Worm (Caenorhabditis elegans) whole organism, L4 larva: ENCODE data around the gene art-1.

Source experiments
- D1046.2 ChIP-seq: fragments of 200-800 bp; sonication (Bioruptor generic); IDR thresholded peaks from 2 replicates; pipeline ENCODE4 v1.3.6; 2022; ENCODE audit warnings: missing genetic modification characterization, missing compliant biosample characterization
- F10B5.3 ChIP-seq: sonication (generic microtip); optimal IDR thresholded peaks from 2 replicates; lab custom pipeline; 2016; ENCODE audit warnings: mild to moderate bottlenecking, missing genetic modification characterization, missing compliant biosample characterization
- F26F4.8 ChIP-seq: fragments of 200-800 bp; sonication (Bioruptor generic); conservative IDR thresholded peaks from 2 replicates; pipeline ENCODE4 v1.3.6; 2022; ENCODE audit warnings: missing genetic modification characterization, missing compliant biosample characterization
- F44E2.7 ChIP-seq: fragments of 200-800 bp; sonication (Bioruptor generic); IDR thresholded peaks from 2 replicates; pipeline ENCODE4 v2.1.2; 2022; ENCODE audit warnings: missing genetic modification characterization, missing compliant biosample characterization
- F49E8.2 ChIP-seq: sonication (generic microtip); optimal IDR thresholded peaks from 2 replicates; lab custom pipeline; 2016; ENCODE audit warnings: missing compliant biosample characterization, mild to moderate bottlenecking, missing genetic modification characterization, borderline replicate concordance
- T26A8.4 ChIP-seq: fragments of 200-800 bp; sonication (Bioruptor generic); IDR thresholded peaks from 2 replicates; pipeline ENCODE4 v1.3.6; 2022; ENCODE audit warnings: missing genetic modification characterization, missing compliant biosample characterization
- Y105C5A.15 ChIP-seq: fragments of 200-800 bp; sonication (Bioruptor generic); IDR thresholded peaks from 2 replicates; pipeline ENCODE4 v1.3.6; 2022; ENCODE audit warnings: missing genetic modification characterization, missing compliant biosample characterization
- Y48G9A.11 ChIP-seq: fragments of 200-800 bp; sonication (Bioruptor generic); IDR thresholded peaks from 2 replicates; pipeline ENCODE4 v1.3.6; 2022; ENCODE audit warnings: missing genetic modification reagents, missing genetic modification characterization, missing compliant biosample characterization
- Y5F2A.4 ChIP-seq: fragments of 200-800 bp; sonication (Bioruptor generic); optimal IDR thresholded peaks from 2 replicates; lab custom pipeline; 2018; ENCODE audit warnings: mild to moderate bottlenecking, missing genetic modification characterization, missing compliant biosample characterization
- Y75B8A.6 ChIP-seq: fragments of 200-800 bp; sonication (Bioruptor generic); IDR thresholded peaks from 2 replicates; pipeline ENCODE4 v1.3.6; 2022; ENCODE audit warnings: missing genetic modification reagents, missing genetic modification characterization, missing compliant biosample characterization
- ZK337.2 ChIP-seq: fragments of 200-800 bp; sonication (Bioruptor generic); IDR thresholded peaks from 2 replicates; pipeline ENCODE4 v1.3.6; 2022; ENCODE audit warnings: missing genetic modification reagents, missing genetic modification characterization, missing compliant biosample characterization
- aly-2 ChIP-seq: sonication (generic microtip); optimal IDR thresholded peaks from 2 replicates; lab custom pipeline; 2018; ENCODE audit warnings: missing biosample characterization, missing genetic modification characterization
- ama-1 ChIP-seq: fragments of 150-350 bp; optimal IDR thresholded peaks from 2 replicates; lab custom pipeline; 2014; ENCODE audit warnings: inconsistent platforms, mixed read lengths
- attf-4 ChIP-seq: sonication (generic microtip); optimal IDR thresholded peaks from 3 replicates; lab custom pipeline; 2017; ENCODE audit warnings: missing biosample characterization, missing genetic modification characterization
- ceh-44 ChIP-seq: fragments of 200-800 bp; sonication (Bioruptor generic); IDR thresholded peaks from 2 replicates; pipeline ENCODE4 v1.3.6; 2022; ENCODE audit warnings: missing genetic modification reagents, missing genetic modification characterization, missing compliant biosample characterization
- ces-1 ChIP-seq: fragments of 150-350 bp; sonication (generic microtip); optimal IDR thresholded peaks from 4 replicates; lab custom pipeline; 2014; ENCODE audit warnings: missing biosample characterization, missing genetic modification reagents, missing genetic modification characterization
- daf-16 ChIP-seq, 3 experiments: sonication (generic microtip); optimal IDR thresholded peaks; 2 replicates each; lab custom pipeline; 2016 to 2017; ENCODE audit warnings: missing genetic modification characterization in 3 of 3, missing genetic modification reagents in 3 of 3, mild to moderate bottlenecking in 2 of 3, missing compliant biosample characterization in 2 of 3, missing biosample characterization in 1 of 3, moderate library complexity in 1 of 3
- daf-19 ChIP-seq: fragments of 200-800 bp; sonication (Bioruptor generic); conservative IDR thresholded peaks from 2 replicates; pipeline ENCODE4 v1.3.6; 2022; ENCODE audit warnings: missing genetic modification characterization, missing compliant biosample characterization
- daf-8 ChIP-seq: fragments of 200-800 bp; sonication (Bioruptor generic); IDR thresholded peaks from 2 replicates; pipeline ENCODE4 v1.3.6; 2022; ENCODE audit warnings: missing genetic modification characterization, missing compliant biosample characterization
- dpl-1 ChIP-seq: fragments of 150-350 bp; optimal IDR thresholded peaks from 2 replicates; lab custom pipeline; 2014; ENCODE audit warnings: missing biosample characterization, missing genetic modification reagents, missing genetic modification characterization
- duxl-1 ChIP-seq: sonication (generic microtip); optimal IDR thresholded peaks from 2 replicates; lab custom pipeline; 2016; ENCODE audit warnings: mild to moderate bottlenecking, missing genetic modification characterization, moderate library complexity, missing compliant biosample characterization; ENCODE audit not compliant: poor library complexity
- egl-27 ChIP-seq: sonication (generic microtip); optimal IDR thresholded peaks from 3 replicates; lab custom pipeline; 2017; ENCODE audit warnings: missing biosample characterization, missing genetic modification reagents, missing genetic modification characterization
- egl-43 ChIP-seq: fragments of 200-800 bp; sonication (Bioruptor generic); IDR thresholded peaks from 2 replicates; pipeline ENCODE4 v1.3.6; 2022; ENCODE audit warnings: missing genetic modification reagents, missing genetic modification characterization, missing compliant biosample characterization
- hif-1 ChIP-seq, 2 experiments: sonication (generic microtip); optimal IDR thresholded peaks; 2 replicates each; lab custom pipeline; 2016 to 2017; ENCODE audit warnings: missing compliant biosample characterization in 2 of 2, missing genetic modification characterization in 2 of 2, missing genetic modification reagents in 2 of 2, missing genotype in 2 of 2, mild to moderate bottlenecking in 1 of 2
- hlh-11 ChIP-seq: fragments of 200-800 bp; sonication (Bioruptor generic); optimal IDR thresholded peaks from 2 replicates; lab custom pipeline; 2018; ENCODE audit warnings: mild to moderate bottlenecking, missing genetic modification characterization, missing compliant biosample characterization
- hlh-30 ChIP-seq: sonication (generic microtip); optimal IDR thresholded peaks from 2 replicates; lab custom pipeline; 2017; ENCODE audit warnings: antibody characterized with exemption, mild to moderate bottlenecking, missing genetic modification characterization, missing compliant biosample characterization; ENCODE audit not compliant: insufficient read depth
- lim-7 ChIP-seq: fragments of 200-800 bp; sonication (Bioruptor generic); IDR thresholded peaks from 2 replicates; pipeline ENCODE4 v1.3.6; 2022; ENCODE audit warnings: missing genetic modification characterization, missing compliant biosample characterization
- lir-3 ChIP-seq: sonication (generic microtip); optimal IDR thresholded peaks from 2 replicates; lab custom pipeline; 2016; ENCODE audit warnings: mild to moderate bottlenecking, missing genetic modification characterization, missing compliant biosample characterization
- madf-9 ChIP-seq: fragments of 200-800 bp; sonication (Bioruptor generic); conservative IDR thresholded peaks from 2 replicates; pipeline ENCODE4 v1.3.6; 2022; ENCODE audit warnings: missing genetic modification reagents, missing genetic modification characterization, missing compliant biosample characterization
- mdl-1 ChIP-seq, 2 experiments: fragments of 150-350 bp in 1 of 2; sonication (generic microtip) in 1 of 2; optimal IDR thresholded peaks; 2 replicates each; lab custom pipeline; 2014 to 2017; ENCODE audit warnings: missing biosample characterization in 2 of 2, missing genetic modification characterization in 2 of 2
- mep-1 ChIP-seq: fragments of 150-350 bp; sonication (generic microtip); optimal IDR thresholded peaks from 3 replicates; lab custom pipeline; 2014; ENCODE audit warnings: missing biosample characterization, missing genetic modification characterization
- mes-2 ChIP-seq: sonication (generic microtip); optimal IDR thresholded peaks from 2 replicates; lab custom pipeline; 2016; ENCODE audit warnings: missing genotype, mild to moderate bottlenecking, missing genetic modification characterization, missing compliant biosample characterization; ENCODE audit not compliant: poor library complexity, severe bottlenecking
- mxl-2 ChIP-seq: fragments of 200-800 bp; sonication (Bioruptor generic); conservative IDR thresholded peaks from 2 replicates; pipeline ENCODE4 v1.3.6; 2022; ENCODE audit warnings: missing genetic modification reagents, missing genetic modification characterization, missing compliant biosample characterization
- mxl-3 ChIP-seq: fragments of 200-800 bp; sonication (Bioruptor generic); optimal IDR thresholded peaks from 2 replicates; lab custom pipeline; 2018; ENCODE audit warnings: mild to moderate bottlenecking, missing genetic modification characterization, missing compliant biosample characterization
- nhr-11 ChIP-seq: fragments of 150-350 bp; optimal IDR thresholded peaks from 2 replicates; lab custom pipeline; 2014; ENCODE audit warnings: missing biosample characterization, missing genetic modification characterization
- nhr-111 ChIP-seq: fragments of 200-800 bp; sonication (Bioruptor generic); optimal IDR thresholded peaks from 2 replicates; lab custom pipeline; 2018; ENCODE audit warnings: mild to moderate bottlenecking, missing genetic modification characterization, missing compliant biosample characterization
- nhr-6 ChIP-seq: fragments of 150-350 bp; optimal IDR thresholded peaks from 2 replicates; lab custom pipeline; 2014; ENCODE audit warnings: missing biosample characterization, missing genetic modification characterization
- saeg-2 ChIP-seq: fragments of 200-800 bp; sonication (Bioruptor generic); IDR thresholded peaks from 2 replicates; pipeline ENCODE4 v1.3.6; 2022; ENCODE audit warnings: missing genetic modification reagents, missing genetic modification characterization, missing compliant biosample characterization
- sdz-12 ChIP-seq: fragments of 200-800 bp; sonication (Bioruptor generic); optimal IDR thresholded peaks from 2 replicates; lab custom pipeline; 2018; ENCODE audit warnings: mild to moderate bottlenecking, missing genetic modification characterization, missing compliant biosample characterization
- set-16 ChIP-seq: fragments of 200-800 bp; sonication (Bioruptor generic); IDR thresholded peaks from 2 replicates; pipeline ENCODE4 v1.3.6; 2022; ENCODE audit warnings: missing genetic modification reagents, missing genetic modification characterization, missing compliant biosample characterization
- skn-1 ChIP-seq: fragments of 150-350 bp; optimal IDR thresholded peaks from 2 replicates; lab custom pipeline; 2014; ENCODE audit warnings: missing biosample characterization, missing genetic modification characterization
- spr-1 ChIP-seq: sonication (generic microtip); optimal IDR thresholded peaks from 2 replicates; lab custom pipeline; 2016; ENCODE audit warnings: mild to moderate bottlenecking, missing genetic modification characterization, missing compliant biosample characterization
- spr-3 ChIP-seq: fragments of 200-800 bp; sonication (Bioruptor generic); optimal IDR thresholded peaks from 2 replicates; lab custom pipeline; 2018; ENCODE audit warnings: mild to moderate bottlenecking, missing genetic modification characterization, missing compliant biosample characterization
- tra-1 ChIP-seq: fragments of 200-800 bp; sonication (Bioruptor generic); IDR thresholded peaks from 2 replicates; pipeline ENCODE4 v1.3.6; 2022; ENCODE audit warnings: missing genetic modification reagents, missing genetic modification characterization, missing compliant biosample characterization
- unc-39 ChIP-seq: sonication (generic microtip); optimal IDR thresholded peaks from 2 replicates; lab custom pipeline; 2017; ENCODE audit warnings: missing biosample characterization, missing genetic modification characterization
- vab-7 ChIP-seq: fragments of 200-800 bp; sonication (Bioruptor generic); IDR thresholded peaks from 2 replicates; pipeline ENCODE4 v1.3.6; 2022; ENCODE audit warnings: missing genetic modification reagents, missing genetic modification characterization, missing compliant biosample characterization
- zag-1 ChIP-seq: fragments of 150-350 bp; optimal IDR thresholded peaks from 2 replicates; lab custom pipeline; 2014; ENCODE audit warnings: missing biosample characterization, missing genetic modification characterization
- zfp-2 ChIP-seq: sonication (generic microtip); optimal IDR thresholded peaks from 2 replicates; lab custom pipeline; 2016; ENCODE audit warnings: mild to moderate bottlenecking, missing genetic modification characterization, missing compliant biosample characterization
- zfp-3 ChIP-seq: fragments of 200-800 bp; sonication (Bioruptor generic); conservative IDR thresholded peaks from 2 replicates; pipeline ENCODE4 v1.3.6; 2022; ENCODE audit warnings: missing genetic modification reagents, missing genetic modification characterization, missing compliant biosample characterization
- zip-2 ChIP-seq: fragments of 150-350 bp; optimal IDR thresholded peaks from 2 replicates; lab custom pipeline; 2014; ENCODE audit warnings: missing biosample characterization, missing genetic modification characterization

The art-1 gene

DNA sequence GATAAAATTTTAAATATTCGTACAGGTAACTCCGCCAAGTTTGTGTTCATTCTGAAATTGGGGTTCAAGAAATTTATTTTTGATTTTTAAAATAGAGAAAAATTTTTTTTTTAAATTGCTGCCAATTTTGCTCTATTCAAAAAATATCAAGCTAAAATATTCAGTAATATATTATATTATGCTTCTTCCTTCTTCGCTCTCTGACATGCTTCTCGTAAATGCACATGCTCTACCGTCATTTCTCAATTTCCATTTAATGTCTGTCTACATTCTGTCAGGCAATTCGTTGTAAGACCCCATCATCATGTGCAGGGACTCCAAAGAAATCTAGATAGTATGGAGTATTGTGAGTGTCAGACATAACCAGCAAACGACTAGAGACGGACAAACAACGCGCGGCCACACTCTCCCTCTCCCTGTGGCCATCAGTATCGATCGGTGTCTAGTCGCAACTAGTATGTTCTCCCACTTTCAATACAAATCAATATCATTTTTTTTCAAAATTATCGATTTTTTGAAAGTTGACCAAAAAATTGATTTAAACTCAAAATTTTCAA, 20.7 kb downstream of the art-1 start, which contains the start of the genes malt-1 and ceh-38 (continued):
- peak; percentile 54 to 98 for TF ChIP-seq mdl-1 (tag; optimal IDR thresholded peaks at IDR 0.05; lab: Kevin White, UChicago)
- TF ChIP-seq nhr-6 (tag; lab: Kevin White, UChicago): peak; percentile 95
- peak; percentile 12 for TF ChIP-seq spr-3 (GFP tag; lab: Kevin White, UChicago)
- TF ChIP-seq F10B5.3: peak; percentile 74
- peak; percentile 66 for TF ChIP-seq tra-1 (GFP tag; lab: Robert Waterston, UW)
- TF ChIP-seq daf-16 (GFP tag; optimal IDR thresholded peaks at IDR 0.05; lab: Kevin White, UChicago): peak; percentile 32 to 34
- TF ChIP-seq daf-16 (tag; optimal IDR thresholded peaks at IDR 0.05; lab: Kevin White, UChicago): peak; percentile 90
- TF ChIP-seq saeg-2: 0 out of 2 replicates have a peak, but pooled peaks have one; percentile 50
- no peak for TF ChIP-seq egl-27 (tag; lab: Kevin White, UChicago)
- TF ChIP-seq lim-7 (GFP tag; lab: Robert Waterston, UW): no peak
- no peak for TF ChIP-seq mxl-2 (GFP tag; lab: Robert Waterston, UW)
- no peak for TF ChIP-seq Y75B8A.6 (GFP tag; lab: Robert Waterston, UW)
- peak; percentile 79 for TF ChIP-seq daf-19 (GFP tag; lab: Robert Waterston, UW)
- TF ChIP-seq Y48G9A.11: no peak
- TF ChIP-seq lir-3: no peak
- no peak for TF ChIP-seq ces-1 (GFP tag; lab: Kevin White, UChicago)
- TF ChIP-seq F26F4.8: no peak
- TF ChIP-seq egl-43 (GFP tag; lab: Robert Waterston, UW): peak; percentile 45; the same call in 1 of the 2 replicates
- TF ChIP-seq spr-1 (tag; lab: Kevin White, UChicago): peak; percentile 83
- 0 out of 2 replicates have a peak, but pooled peaks have one; percentile 15 for TF ChIP-seq F44E2.7 (GFP tag; lab: Robert Waterston, UW)
- peak; percentile 98 for TF ChIP-seq mep-1 (tag; lab: Kevin White, UChicago)
- peak; percentile 59 for TF ChIP-seq zfp-2
- TF ChIP-seq zip-2 (tag; lab: Kevin White, UChicago): peak; percentile 77
- TF ChIP-seq ama-1: no peak
- TF ChIP-seq unc-39 (tag; lab: Kevin White, UChicago): no peak
- TF ChIP-seq Y5F2A.4 (GFP tag; lab: Kevin White, UChicago): no peak
- TF ChIP-seq nhr-11 (tag; lab: Kevin White, UChicago): peak; percentile 98
- TF ChIP-seq hlh-11 (tag; lab: Kevin White, UChicago): peak; percentile 96
- TF ChIP-seq zfp-3 (GFP tag; lab: Robert Waterston, UW): no peak
- TF ChIP-seq sdz-12 (GFP tag; lab: Kevin White, UChicago): no peak
- TF ChIP-seq F49E8.2 (tag; lab: Kevin White, UChicago): no peak
- peak; percentile 18 for TF ChIP-seq zag-1 (tag; lab: Kevin White, UChicago)
- no peak for TF ChIP-seq ZK337.2 (GFP tag; lab: Robert Waterston, UW)
- TF ChIP-seq madf-9 (GFP tag; lab: Robert Waterston, UW): 0 out of 2 replicates have a peak, but pooled peaks have one; percentile 34
- TF ChIP-seq nhr-111 (GFP tag; lab: Kevin White, UChicago): no peak
- no peak for TF ChIP-seq daf-8
- no peak for TF ChIP-seq D1046.2
- peak; percentile 83 for TF ChIP-seq dpl-1 (GFP tag; lab: Kevin White, UChicago)
- TF ChIP-seq Y105C5A.15 (GFP tag; lab: Robert Waterston, UW): no peak
- no peak for TF ChIP-seq set-16 (GFP tag; lab: Robert Waterston, UW)
- TF ChIP-seq vab-7 (GFP tag; lab: Robert Waterston, UW): peak; percentile 77
- TF ChIP-seq aly-2 (tag; lab: Kevin White, UChicago): no peak
- TF ChIP-seq mxl-3: peak; percentile 93
- TF ChIP-seq T26A8.4: peak; percentile 88
- TF ChIP-seq skn-1: peak; percentile 28
- TF ChIP-seq hlh-30 (tag; lab: Kevin White, UChicago): peak; percentile 99
- peak; percentile 89 for TF ChIP-seq duxl-1 (tag; lab: Kevin White, UChicago)
- peak; percentile 56 for TF ChIP-seq attf-4 (tag; lab: Kevin White, UChicago)
- peak; percentile 95 for TF ChIP-seq mes-2 (tag; lab: Kevin White, UChicago)
- no peak for TF ChIP-seq ceh-44 (GFP tag; lab: Robert Waterston, UW)
- TF ChIP-seq hif-1 (tag; optimal IDR thresholded peaks at IDR 0.05; lab: Kevin White, UChicago): peak; percentile 35 to 84
